Fruit fly (Drosophila melanogaster) whole organism, embryonic: ENCODE measurements around the gene Csk.

Experiments used
- Abd-B ChIP-seq: fragments of 200-800 bp; sonication (Bioruptor generic); optimal IDR thresholded peaks from 2 replicates; lab custom pipeline; 2018; ENCODE audit warnings: missing biosample characterization, mild to moderate bottlenecking, missing genetic modification characterization, moderate library complexity
- Aef1 ChIP-seq: fragments of 200-800 bp; sonication (Bioruptor generic); IDR thresholded peaks from 3 replicates; pipeline ENCODE4 v1.3.6; 2022; ENCODE audit warnings: missing biosample characterization, missing genetic modification characterization
- Asciz ChIP-seq: fragments of 200-800 bp; sonication (Bioruptor generic); optimal IDR thresholded peaks from 2 replicates; lab custom pipeline; 2017; ENCODE audit warnings: missing biosample characterization, mild to moderate bottlenecking, missing genetic modification characterization, missing genetic modification reagents
- Atf6 ChIP-seq: fragments of 200-800 bp; sonication (Bioruptor generic); IDR thresholded peaks from 2 replicates; pipeline ENCODE4 v1.3.6; 2022; ENCODE audit warnings: missing biosample characterization, missing genetic modification characterization
- Bgb ChIP-seq: fragments of 200-800 bp; sonication (Bioruptor generic); IDR thresholded peaks from 2 replicates; pipeline ENCODE4 v1.3.6; 2022; ENCODE audit warnings: missing biosample characterization, missing genetic modification characterization; ENCODE audit not compliant: partially characterized antibody
- CG10366 ChIP-seq: fragments of 200-800 bp; sonication (Bioruptor generic); IDR thresholded peaks from 2 replicates; pipeline ENCODE4 v1.3.6; 2022; ENCODE audit warnings: missing biosample characterization, missing genetic modification characterization
- CG11398 ChIP-seq: fragments of 200-800 bp; sonication (Bioruptor generic); optimal IDR thresholded peaks from 2 replicates; lab custom pipeline; 2016; ENCODE audit warnings: missing biosample characterization, missing genetic modification characterization
- CG11695 ChIP-seq: fragments of 200-800 bp; sonication (Bioruptor generic); IDR thresholded peaks from 3 replicates; pipeline ENCODE4 v1.3.6; 2022; ENCODE audit warnings: missing biosample characterization, missing genetic modification characterization
- CG11723 ChIP-seq: fragments of 200-800 bp; sonication (Bioruptor generic); optimal IDR thresholded peaks from 2 replicates; lab custom pipeline; 2017; ENCODE audit warnings: missing biosample characterization, mild to moderate bottlenecking, missing genetic modification characterization
- CG12155 ChIP-seq: fragments of 200-800 bp; sonication (Bioruptor generic); optimal IDR thresholded peaks from 3 replicates; lab custom pipeline; 2016; ENCODE audit warnings: missing biosample characterization, missing genetic modification characterization
- CG12219 ChIP-seq: fragments of 200-800 bp; sonication (Bioruptor generic); optimal IDR thresholded peaks from 3 replicates; lab custom pipeline; 2018; ENCODE audit warnings: missing biosample characterization, mild to moderate bottlenecking, missing genetic modification characterization
- CG12299 ChIP-seq: fragments of 200-800 bp; sonication (Bioruptor generic); optimal IDR thresholded peaks from 2 replicates; lab custom pipeline; 2018; ENCODE audit warnings: missing biosample characterization, mild to moderate bottlenecking, missing genetic modification characterization
- CG13287 ChIP-seq: fragments of 200-800 bp; sonication (Bioruptor generic); IDR thresholded peaks from 2 replicates; pipeline ENCODE4 v1.3.6; 2022; ENCODE audit warnings: missing biosample characterization, missing genetic modification characterization; ENCODE audit not compliant: partially characterized antibody
- CG13424 ChIP-seq: fragments of 200-800 bp; sonication (Bioruptor generic); optimal IDR thresholded peaks from 2 replicates; lab custom pipeline; 2019; ENCODE audit warnings: missing biosample characterization, mild to moderate bottlenecking, missing genetic modification characterization, moderate library complexity
- CG1603 ChIP-seq: fragments of 200-800 bp; sonication (Bioruptor generic); optimal IDR thresholded peaks from 2 replicates; lab custom pipeline; 2019; ENCODE audit warnings: missing biosample characterization, mild to moderate bottlenecking, missing genetic modification characterization, moderate library complexity
- CG1792 ChIP-seq: fragments of 200-800 bp; sonication (Bioruptor generic); optimal IDR thresholded peaks from 2 replicates; lab custom pipeline; 2016; ENCODE audit warnings: missing biosample characterization, missing genetic modification characterization
- CG18262 ChIP-seq: fragments of 200-800 bp; optimal IDR thresholded peaks from 3 replicates; lab custom pipeline; 2019; ENCODE audit warnings: missing biosample characterization, mild to moderate bottlenecking, missing genetic modification characterization, moderate library complexity
- CG2202 ChIP-seq: fragments of 200-800 bp; sonication (Bioruptor generic); optimal IDR thresholded peaks from 2 replicates; lab custom pipeline; 2018; ENCODE audit warnings: missing biosample characterization, mild to moderate bottlenecking, missing genetic modification characterization
- CG31388 ChIP-seq: fragments of 200-800 bp; sonication (Bioruptor generic); optimal IDR thresholded peaks from 2 replicates; lab custom pipeline; 2016; ENCODE audit warnings: missing biosample characterization, missing genetic modification characterization
- CG3281 ChIP-seq: fragments of 200-800 bp; sonication (Bioruptor generic); optimal IDR thresholded peaks from 3 replicates; lab custom pipeline; 2017; ENCODE audit warnings: missing biosample characterization, mild to moderate bottlenecking, missing genetic modification characterization
- CG42726 ChIP-seq: fragments of 200-800 bp; sonication (Bioruptor generic); IDR thresholded peaks from 2 replicates; pipeline ENCODE4 v1.3.6; 2022; ENCODE audit warnings: missing biosample characterization, missing genetic modification characterization; ENCODE audit not compliant: partially characterized antibody
- CG4328 ChIP-seq: fragments of 200-800 bp; sonication (Bioruptor generic); optimal IDR thresholded peaks from 3 replicates; lab custom pipeline; 2017; ENCODE audit warnings: missing biosample characterization, missing genetic modification reagents, missing genetic modification characterization
- CG6854 ChIP-seq: fragments of 200-800 bp; sonication (Bioruptor generic); optimal IDR thresholded peaks from 3 replicates; lab custom pipeline; 2017; ENCODE audit warnings: missing biosample characterization, mild to moderate bottlenecking, missing genetic modification characterization
- CG8290 ChIP-seq, 3 experiments: fragments of 200-800 bp; sonication (Bioruptor generic); optimal IDR thresholded peaks; 2 replicates each; lab custom pipeline; 2016 to 2019; ENCODE audit warnings: missing biosample characterization in 3 of 3, missing genetic modification characterization in 3 of 3, mild to moderate bottlenecking in 2 of 3, moderate library complexity in 1 of 3
- CG8944 ChIP-seq: fragments of 200-800 bp; sonication (Bioruptor generic); optimal IDR thresholded peaks from 3 replicates; lab custom pipeline; 2016; ENCODE audit warnings: missing biosample characterization, missing genetic modification characterization
- CTCF ChIP-seq: fragments of 200-800 bp; sonication (Bioruptor generic); optimal IDR thresholded peaks from 2 replicates; lab custom pipeline; 2017; ENCODE audit warnings: missing biosample characterization, mild to moderate bottlenecking, missing genetic modification characterization, moderate library complexity
- Eip74EF ChIP-seq, 2 experiments: fragments of 200-800 bp in 1 of 2; fragments of >200 bp in 1 of 2; sonication (Bioruptor generic) in 1 of 2; optimal IDR thresholded peaks; 2 replicates each; lab custom pipeline; 2017 to 2019; ENCODE audit warnings: missing biosample characterization in 2 of 2, missing genetic modification characterization in 2 of 2, mild to moderate bottlenecking in 1 of 2, moderate library complexity in 1 of 2
- Hmr ChIP-seq: fragments of 200-800 bp; sonication (Bioruptor generic); optimal IDR thresholded peaks from 3 replicates; lab custom pipeline; 2017; ENCODE audit warnings: mild to moderate bottlenecking, missing biosample characterization, missing genetic modification reagents, missing genetic modification characterization
- Hr78 ChIP-seq, 2 experiments: fragments of 200-800 bp in 1 of 2; fragments of >200 bp in 1 of 2; sonication (Bioruptor generic) in 1 of 2; optimal IDR thresholded peaks; 2 replicates each; lab custom pipeline; 2017 to 2019; ENCODE audit warnings: missing biosample characterization in 2 of 2, missing genetic modification characterization in 2 of 2, mild to moderate bottlenecking in 1 of 2, moderate library complexity in 1 of 2
- Hsf ChIP-seq: fragments of 200-800 bp; sonication (Bioruptor generic); optimal IDR thresholded peaks from 3 replicates; lab custom pipeline; 2016; ENCODE audit warnings: missing biosample characterization, missing genetic modification characterization
- NC2β ChIP-seq: fragments of 200-800 bp; sonication (Bioruptor generic); optimal IDR thresholded peaks from 2 replicates; lab custom pipeline; 2016; ENCODE audit warnings: missing biosample characterization, missing genetic modification characterization
- Nf-YB ChIP-seq: fragments of 200-800 bp; sonication (Bioruptor generic); optimal IDR thresholded peaks from 3 replicates; lab custom pipeline; 2019; ENCODE audit warnings: missing biosample characterization, mild to moderate bottlenecking, missing genetic modification characterization, moderate library complexity
- NfI ChIP-seq: fragments of 200-800 bp; sonication (Bioruptor generic); optimal IDR thresholded peaks from 3 replicates; lab custom pipeline; 2018; ENCODE audit warnings: missing biosample characterization, mild to moderate bottlenecking, missing genetic modification characterization, moderate library complexity
- Usf ChIP-seq: fragments of 200-800 bp; sonication (Bioruptor generic); optimal IDR thresholded peaks from 2 replicates; lab custom pipeline; 2017; ENCODE audit warnings: missing genotype, missing biosample characterization, missing genetic modification characterization
- bigmax ChIP-seq: fragments of 200-800 bp; sonication (Bioruptor generic); optimal IDR thresholded peaks from 2 replicates; lab custom pipeline; 2018; ENCODE audit warnings: missing biosample characterization, mild to moderate bottlenecking, missing genetic modification characterization
- bowl ChIP-seq: fragments of 200-800 bp; sonication (Bioruptor generic); IDR thresholded peaks from 2 replicates; pipeline ENCODE4 v1.3.6; 2022; ENCODE audit warnings: missing biosample characterization, missing genetic modification characterization
- btn ChIP-seq: fragments of 200-800 bp; sonication (Bioruptor generic); optimal IDR thresholded peaks from 2 replicates; lab custom pipeline; 2016; ENCODE audit warnings: missing biosample characterization, missing genetic modification characterization
- ftz-f1 ChIP-seq: fragments of 200-800 bp; sonication (Bioruptor generic); optimal IDR thresholded peaks from 2 replicates; lab custom pipeline; 2016; ENCODE audit warnings: missing biosample characterization, missing genetic modification characterization
- ind ChIP-seq: fragments of 200-800 bp; sonication (Bioruptor generic); optimal IDR thresholded peaks from 3 replicates; lab custom pipeline; 2016; ENCODE audit warnings: missing biosample characterization, missing genetic modification characterization
- insv ChIP-seq, 2 experiments: fragments of 200-800 bp; sonication (Bioruptor generic); optimal IDR thresholded peaks; 3 replicates each; lab custom pipeline; 2016 to 2018; ENCODE audit warnings: missing biosample characterization in 2 of 2, missing genetic modification characterization in 2 of 2
- kay ChIP-seq: fragments of 200-800 bp; sonication (Bioruptor generic); optimal IDR thresholded peaks from 2 replicates; lab custom pipeline; 2016; ENCODE audit warnings: missing biosample characterization, missing genetic modification characterization
- klu ChIP-seq: fragments of 200-800 bp; sonication (Bioruptor generic); IDR thresholded peaks from 2 replicates; pipeline ENCODE4 v1.3.6; 2022; ENCODE audit warnings: missing biosample characterization, missing genetic modification characterization
- lbe ChIP-seq: fragments of 200-800 bp; sonication (Bioruptor generic); optimal IDR thresholded peaks from 2 replicates; lab custom pipeline; 2016; ENCODE audit warnings: missing biosample characterization, mild to moderate bottlenecking, missing genetic modification characterization
- lilli ChIP-seq: fragments of 200-800 bp; sonication (Bioruptor generic); optimal IDR thresholded peaks from 3 replicates; lab custom pipeline; 2016; ENCODE audit warnings: missing biosample characterization, missing genetic modification characterization
- pzg ChIP-seq: fragments of 200-800 bp; sonication (Bioruptor generic); optimal IDR thresholded peaks from 3 replicates; lab custom pipeline; 2018; ENCODE audit warnings: missing biosample characterization, mild to moderate bottlenecking, missing genetic modification characterization, moderate library complexity
- schlank ChIP-seq: fragments of 200-800 bp; sonication (Bioruptor generic); optimal IDR thresholded peaks from 2 replicates; lab custom pipeline; 2018; ENCODE audit warnings: missing biosample characterization, mild to moderate bottlenecking, missing genetic modification characterization
- slou ChIP-seq: fragments of 200-800 bp; sonication (Bioruptor generic); optimal IDR thresholded peaks from 3 replicates; lab custom pipeline; 2016; ENCODE audit warnings: missing biosample characterization, missing genetic modification characterization
- so ChIP-seq: fragments of 200-800 bp; sonication (Bioruptor generic); IDR thresholded peaks from 3 replicates; pipeline ENCODE4 v1.3.6; 2022; ENCODE audit warnings: missing biosample characterization, missing genetic modification characterization
- sqz ChIP-seq: fragments of 200-800 bp; sonication (Bioruptor generic); optimal IDR thresholded peaks from 3 replicates; lab custom pipeline; 2018; ENCODE audit warnings: missing biosample characterization, mild to moderate bottlenecking, missing genetic modification characterization
- ssp ChIP-seq: fragments of 200-800 bp; sonication (Bioruptor generic); IDR thresholded peaks from 2 replicates; pipeline ENCODE4 v1.3.6; 2022; ENCODE audit warnings: missing biosample characterization, missing genetic modification characterization
- tap ChIP-seq: fragments of 200-800 bp; optimal IDR thresholded peaks from 3 replicates; lab custom pipeline; 2019; ENCODE audit warnings: missing biosample characterization, mild to moderate bottlenecking, missing genetic modification characterization, moderate library complexity

The Csk gene

DNA sequence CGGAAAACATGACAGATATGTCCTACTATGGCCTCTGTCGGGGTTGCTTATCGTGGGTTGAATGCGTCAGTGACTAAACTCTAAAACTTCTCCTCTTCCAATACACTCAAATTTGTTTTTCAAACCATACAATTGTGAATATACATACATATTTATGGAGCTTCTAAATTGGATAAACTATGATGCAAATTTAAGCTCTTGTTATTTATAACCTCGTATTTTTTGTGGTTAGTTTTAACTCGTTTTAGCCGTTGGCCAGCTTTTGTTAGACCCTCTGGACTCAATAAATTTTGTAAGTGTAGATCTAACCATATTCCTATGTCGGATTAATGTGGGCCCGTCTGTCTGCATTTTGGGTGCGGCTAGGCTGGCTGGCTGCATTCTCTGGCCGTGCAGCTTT lies 33.1 kb downstream of the Csk start (continued):
- TF ChIP-seq CG10366 (no peak), klu (GFP tag; lab: Robert Waterston, UW) (no peak), Hsf (peak; percentile 57), lbe (GFP tag; lab: Kevin White, UChicago) (no peak), Eip74EF (GFP tag; optimal IDR thresholded peaks at IDR 0.05; lab: Kevin White, UChicago) (peak in 1 of 2 experiments; percentile 8), Aef1 (GFP tag; lab: Robert Waterston, UW) (no peak), CG12155 (GFP tag; lab: Kevin White, UChicago) (no peak), CG42726 (GFP tag; lab: Robert Waterston, UW) (no peak), ssp (GFP tag; lab: Robert Waterston, UW) (no peak), insv (GFP tag; optimal IDR thresholded peaks at IDR 0.05; lab: Kevin White, UChicago) (no peak), ind (peak; percentile 5), CG1792 (no peak), NfI (GFP tag; lab: Kevin White, UChicago) (no peak), CTCF (no peak), CG8290 (GFP tag; optimal IDR thresholded peaks at IDR 0.05; lab: Kevin White, UChicago) (no peak), CG8290 (tag; optimal IDR thresholded peaks at IDR 0.05; lab: Kevin White, UChicago) (no peak), CG3281 (GFP tag; lab: Kevin White, UChicago) (no peak), Usf (no peak), kay (GFP tag; lab: Kevin White, UChicago) (no peak), bowl (GFP tag; lab: Robert Waterston, UW) (no peak), btn (GFP tag; lab: Kevin White, UChicago) (no peak), bigmax (GFP tag; lab: Kevin White, UChicago) (no peak), CG18262 (tag; lab: Kevin White, UChicago) (peak; percentile 73), CG11695 (no peak), ftz-f1 (GFP tag; lab: Kevin White, UChicago) (no peak), Hmr (no peak), CG6854 (no peak), CG12299 (tag; lab: Kevin White, UChicago) (no peak), Abd-B (GFP tag; lab: Kevin White, UChicago) (no peak), CG11723 (GFP tag; lab: Kevin White, UChicago) (no peak), Nf-YB (GFP tag; lab: Kevin White, UChicago) (no peak), schlank (no peak), CG4328 (GFP tag; lab: Kevin White, UChicago) (no peak), CG1603 (tag; lab: Kevin White, UChicago) (peak; percentile 58), lilli (peak; percentile 25), Asciz (GFP tag; lab: Kevin White, UChicago) (no peak), tap (tag; lab: Kevin White, UChicago) (peak; percentile 9), so (GFP tag; lab: Robert Waterston, UW) (no peak), CG31388 (no peak), CG11398 (GFP tag; lab: Kevin White, UChicago) (no peak), sqz (GFP tag; lab: Kevin White, UChicago) (no peak), NC2β (GFP tag; lab: Kevin White, UChicago) (no peak), CG12219 (GFP tag; lab: Kevin White, UChicago) (peak; percentile 4), CG2202 (tag; lab: Kevin White, UChicago) (peak; percentile 64), CG13287 (GFP tag; lab: Robert Waterston, UW) (no peak), Hr78 (GFP tag; optimal IDR thresholded peaks at IDR 0.05; lab: Kevin White, UChicago) (no peak), CG13424 (peak; percentile 35), Atf6 (GFP tag; lab: Robert Waterston, UW) (no peak), CG8944 (no peak), pzg (GFP tag; lab: Kevin White, UChicago) (no peak), slou (no peak), Bgb (GFP tag; lab: Robert Waterston, UW) (no peak)
